Worm (Caenorhabditis elegans) whole organism, dauer: ENCODE measurements around the gene F39F10.4.
"Not testable (repeated sequence)": the region's sequence is repeated elsewhere in the genome, so short reads cannot be mapped to it uniquely, and the experiment has no call there.

Source experiments
- unc-62 ChIP-seq: sonication (generic microtip); optimal IDR thresholded peaks from 2 replicates; lab custom pipeline; 2017; ENCODE audit warnings: missing biosample characterization, missing genetic modification reagents, missing genetic modification characterization

The F39F10.4 gene

ce11 chrX:16903619-16904018, at the start of gene F39F10.4:
Gene F39F10.4 (minus strand): TSS chrX:16903719.
- TF ChIP-seq unc-62 (GFP tag; lab: Kevin White, UChicago) = no peak

ce11 chrX:16952859-16953258, 49.3 kb upstream of the F39F10.4 start, which contains the start of gene F52G3.8:
Gene F52G3.8 (minus strand): TSS chrX:16952959.
- no peak for TF ChIP-seq unc-62 (GFP tag; lab: Kevin White, UChicago)

ce11 chrX:16943934-16944914, 40.7 kb upstream of the F39F10.4 start:
- no peak for TF ChIP-seq unc-62 (GFP tag; lab: Kevin White, UChicago)

ce11 chrX:16942316-16942715, 38.8 kb upstream of the F39F10.4 start:
- TF ChIP-seq unc-62 (GFP tag; lab: Kevin White, UChicago) = no peak

ce11 chrX:16931255-16932023, 27.9 kb upstream of the F39F10.4 start:
- TF ChIP-seq unc-62 (GFP tag; lab: Kevin White, UChicago) = no peak

- no peak for TF ChIP-seq unc-62 (GFP tag; lab: Kevin White, UChicago)
These were observed 27.2 kb upstream of the F39F10.4 start for ce11 chrX:16930663-16931097.

- TF ChIP-seq unc-62 (GFP tag; lab: Kevin White, UChicago) = no peak
These were observed 26.8 kb upstream of the F39F10.4 start for ce11 chrX:16930333-16930621.

ce11 chrX:16929560-16930332, 26.2 kb upstream of the F39F10.4 start:
- TF ChIP-seq unc-62 (GFP tag; lab: Kevin White, UChicago) = peak; percentile 60

ce11 chrX:16928087-16928486, 24.6 kb upstream of the F39F10.4 start:
- TF ChIP-seq unc-62 (GFP tag; lab: Kevin White, UChicago) = no peak

ce11 chrX:16925343-16925742, 21.8 kb upstream of the F39F10.4 start:
- no peak for TF ChIP-seq unc-62 (GFP tag; lab: Kevin White, UChicago)

- no peak for TF ChIP-seq unc-62 (GFP tag; lab: Kevin White, UChicago)
These were observed 20.1 kb upstream of the F39F10.4 start, which contains the start of gene C30E1.4 for ce11 chrX:16923636-16924035. Gene C30E1.4 (plus strand): TSS chrX:16923936.

- no peak for TF ChIP-seq unc-62 (GFP tag; lab: Kevin White, UChicago)
These were observed 18.0 kb upstream of the F39F10.4 start, which contains the start of gene fbxb-114 for ce11 chrX:16921533-16921932. Gene fbxb-114 (plus strand): TSS chrX:16921833.

- TF ChIP-seq unc-62 (GFP tag; lab: Kevin White, UChicago) = no peak
These were observed 15.9 kb upstream of the F39F10.4 start for ce11 chrX:16919468-16919867.

ce11 chrX:16913669-16914068, 10.2 kb upstream of the F39F10.4 start, which contains the start of gene F39F10.5:
Gene F39F10.5 (minus strand): TSS chrX:16913769.
- TF ChIP-seq unc-62 (GFP tag; lab: Kevin White, UChicago) = not testable (repeated sequence)

ce11 chrX:16902657-16903056, 862 bp downstream of the F39F10.4 start:
- no peak for TF ChIP-seq unc-62 (GFP tag; lab: Kevin White, UChicago)
